Worm (Caenorhabditis elegans) whole organism, L2 larva: ENCODE data around the gene plp-2.
A peak's percentile ranks its signal among the peaks of the same experiment; 100 is the strongest.

Experiments
- C34F6.9 ChIP-seq: fragments of 150-350 bp; optimal IDR thresholded peaks from 2 replicates; lab custom pipeline; 2014; ENCODE audit warnings: missing biosample characterization, missing genetic modification characterization
- F13H6.1 ChIP-seq: sonication (generic microtip); optimal IDR thresholded peaks from 2 replicates; lab custom pipeline; 2016; ENCODE audit warnings: missing genetic modification characterization, missing compliant biosample characterization
- R02D3.7 ChIP-seq: fragments of 150-350 bp; optimal IDR thresholded peaks from 2 replicates; lab custom pipeline; 2014; ENCODE audit warnings: missing biosample characterization, missing genetic modification characterization
- Y55F3AM.14 ChIP-seq: fragments of 200-800 bp; sonication (Bioruptor generic); optimal IDR thresholded peaks from 2 replicates; lab custom pipeline; 2018; ENCODE audit warnings: mild to moderate bottlenecking, missing genetic modification characterization, missing compliant biosample characterization
- ZK546.5 ChIP-seq: sonication (generic microtip); optimal IDR thresholded peaks from 2 replicates; lab custom pipeline; 2017; ENCODE audit warnings: missing biosample characterization, missing genetic modification characterization
- alr-1 ChIP-seq: fragments of 150-350 bp; optimal IDR thresholded peaks from 2 replicates; lab custom pipeline; 2014; ENCODE audit warnings: missing biosample characterization, missing genetic modification characterization
- aly-2 ChIP-seq: fragments of 150-350 bp; optimal IDR thresholded peaks from 2 replicates; lab custom pipeline; 2014; ENCODE audit warnings: missing biosample characterization, missing genetic modification characterization
- ama-1 ChIP-seq: fragments of 150-350 bp; optimal IDR thresholded peaks from 2 replicates; lab custom pipeline; 2018; ENCODE audit warnings: inconsistent platforms
- blmp-1 ChIP-seq: sonication (generic microtip); optimal IDR thresholded peaks from 2 replicates; lab custom pipeline; 2017; ENCODE audit warnings: missing genetic modification characterization, mild to moderate bottlenecking, missing compliant biosample characterization, antibody characterized with exemption, moderate library complexity; ENCODE audit not compliant: insufficient read depth
- ceh-16 ChIP-seq: fragments of 150-350 bp; optimal IDR thresholded peaks from 2 replicates; lab custom pipeline; 2014; ENCODE audit warnings: missing biosample characterization, missing genetic modification characterization
- ceh-82 ChIP-seq: fragments of 150-350 bp; optimal IDR thresholded peaks from 2 replicates; lab custom pipeline; 2014; ENCODE audit warnings: missing biosample characterization, missing genetic modification characterization
- dmd-4 ChIP-seq: sonication (generic microtip); optimal IDR thresholded peaks from 2 replicates; lab custom pipeline; 2017; ENCODE audit warnings: missing biosample characterization, missing genetic modification characterization
- fos-1 ChIP-seq: fragments of 150-350 bp; optimal IDR thresholded peaks from 2 replicates; lab custom pipeline; 2014; ENCODE audit warnings: missing biosample characterization, missing genetic modification characterization
- gmeb-1 ChIP-seq: fragments of 150-350 bp; optimal IDR thresholded peaks from 2 replicates; lab custom pipeline; 2014; ENCODE audit warnings: missing biosample characterization, missing genetic modification characterization
- lin-13 ChIP-seq: fragments of 150-350 bp; optimal IDR thresholded peaks from 2 replicates; lab custom pipeline; 2014; ENCODE audit warnings: missing biosample characterization, missing genetic modification reagents, missing genetic modification characterization
- lin-39 ChIP-seq: fragments of 150-350 bp; optimal IDR thresholded peaks from 2 replicates; lab custom pipeline; 2014; ENCODE audit warnings: missing biosample characterization, missing genetic modification reagents, missing genetic modification characterization
- lsy-2 ChIP-seq, 2 experiments: fragments of 150-350 bp in 1 of 2; sonication (generic microtip) in 1 of 2; optimal IDR thresholded peaks; 2 replicates each; lab custom pipeline; 2014 to 2017; ENCODE audit warnings: missing biosample characterization in 2 of 2, missing genetic modification characterization in 2 of 2
- mab-5 ChIP-seq: fragments of 150-350 bp; optimal IDR thresholded peaks from 2 replicates; lab custom pipeline; 2014; ENCODE audit warnings: missing biosample characterization, missing genetic modification characterization
- mbf-1 ChIP-seq: sonication (generic microtip); optimal IDR thresholded peaks from 2 replicates; lab custom pipeline; 2017; ENCODE audit warnings: missing biosample characterization, missing genetic modification characterization
- mdl-1 ChIP-seq, 2 experiments: fragments of 150-350 bp in 1 of 2; sonication (generic microtip) in 1 of 2; optimal IDR thresholded peaks; 2 replicates each; lab custom pipeline; 2017; ENCODE audit warnings: missing biosample characterization in 2 of 2, missing genetic modification characterization in 2 of 2
- nhr-11 ChIP-seq: fragments of 150-350 bp; optimal IDR thresholded peaks from 2 replicates; lab custom pipeline; 2014; ENCODE audit warnings: missing biosample characterization, missing genetic modification characterization
- nhr-12 ChIP-seq: fragments of 150-350 bp; optimal IDR thresholded peaks from 2 replicates; lab custom pipeline; 2014; ENCODE audit warnings: missing biosample characterization, missing genetic modification characterization
- nhr-129 ChIP-seq: fragments of 150-350 bp; optimal IDR thresholded peaks from 2 replicates; lab custom pipeline; 2014; ENCODE audit warnings: missing biosample characterization, missing genetic modification characterization
- nhr-21 ChIP-seq: fragments of 150-350 bp; optimal IDR thresholded peaks from 2 replicates; lab custom pipeline; 2014; ENCODE audit warnings: missing biosample characterization, missing genetic modification characterization
- nhr-23 ChIP-seq: fragments of 150-350 bp; optimal IDR thresholded peaks from 2 replicates; lab custom pipeline; 2014; ENCODE audit warnings: missing biosample characterization, missing genetic modification reagents, missing genetic modification characterization
- nhr-237 ChIP-seq: fragments of 150-350 bp; optimal IDR thresholded peaks from 2 replicates; lab custom pipeline; 2014; ENCODE audit warnings: missing biosample characterization, missing genetic modification characterization
- nhr-25 ChIP-seq: fragments of 150-350 bp; sonication (generic microtip); optimal IDR thresholded peaks from 3 replicates; lab custom pipeline; 2014; ENCODE audit warnings: missing biosample characterization, missing genetic modification characterization
- nhr-6 ChIP-seq: fragments of 150-350 bp; optimal IDR thresholded peaks from 2 replicates; lab custom pipeline; 2014; ENCODE audit warnings: missing biosample characterization, missing genetic modification characterization
- nhr-77 ChIP-seq: fragments of 150-350 bp; optimal IDR thresholded peaks from 2 replicates; lab custom pipeline; 2014; ENCODE audit warnings: missing biosample characterization, missing genetic modification characterization
- peb-1 ChIP-seq: fragments of 150-350 bp; optimal IDR thresholded peaks from 2 replicates; lab custom pipeline; 2014; ENCODE audit warnings: missing biosample characterization, missing genetic modification characterization
- sem-4 ChIP-seq: fragments of 150-350 bp; optimal IDR thresholded peaks from 2 replicates; lab custom pipeline; 2014; ENCODE audit warnings: missing biosample characterization, missing genetic modification reagents, missing genetic modification characterization
- skn-1 ChIP-seq: sonication (generic microtip); optimal IDR thresholded peaks from 2 replicates; lab custom pipeline; 2017; ENCODE audit warnings: missing biosample characterization, missing genetic modification characterization
- sma-9 ChIP-seq, 2 experiments: fragments of 150-350 bp in 1 of 2; sonication (generic microtip) in 1 of 2; optimal IDR thresholded peaks; 2 replicates each; lab custom pipeline; 2014 to 2016; ENCODE audit warnings: missing genetic modification characterization in 2 of 2, mild to moderate bottlenecking in 1 of 2, missing biosample characterization in 1 of 2, missing compliant biosample characterization in 1 of 2, missing genetic modification reagents in 1 of 2, moderate library complexity in 1 of 2
- snpc-4 ChIP-seq: fragments of 150-350 bp; optimal IDR thresholded peaks from 2 replicates; lab custom pipeline; 2014; ENCODE audit warnings: missing biosample characterization, missing genetic modification characterization
- unc-39 ChIP-seq: fragments of 150-350 bp; optimal IDR thresholded peaks from 2 replicates; lab custom pipeline; 2014; ENCODE audit warnings: missing biosample characterization, missing genetic modification characterization
- unc-62 ChIP-seq: fragments of 150-350 bp; optimal IDR thresholded peaks from 2 replicates; lab custom pipeline; 2014; ENCODE audit warnings: missing biosample characterization, missing genetic modification reagents, missing genetic modification characterization
- zag-1 ChIP-seq: fragments of 150-350 bp; optimal IDR thresholded peaks from 2 replicates; lab custom pipeline; 2014; ENCODE audit warnings: missing biosample characterization, missing genetic modification characterization
- ztf-4 ChIP-seq: fragments of 150-350 bp; optimal IDR thresholded peaks from 2 replicates; lab custom pipeline; 2014; ENCODE audit warnings: missing biosample characterization, missing genetic modification characterization

plp-2 gene

ce11 chrX:14999101-14999500 lies 16.5 kb upstream of the plp-2 start, which contains the start of gene cutl-3:
TSS of gene cutl-3 (minus strand) at chrX:14999201.
- TF ChIP-seq nhr-12 (tag; lab: Kevin White, UChicago) = no peak
- TF ChIP-seq sem-4 (tag; lab: Kevin White, UChicago) = no peak
- no peak for TF ChIP-seq peb-1 (tag; lab: Kevin White, UChicago)
- TF ChIP-seq nhr-129 (tag; lab: Kevin White, UChicago) = no peak
- no peak for TF ChIP-seq skn-1 (tag; lab: Kevin White, UChicago)
- TF ChIP-seq gmeb-1 = no peak
- TF ChIP-seq nhr-21 = no peak
- no peak for TF ChIP-seq fos-1 (tag; lab: Kevin White, UChicago)
- TF ChIP-seq blmp-1 = no peak
- no peak for TF ChIP-seq zag-1 (tag; lab: Kevin White, UChicago)
- TF ChIP-seq nhr-77 = no peak
- TF ChIP-seq alr-1 = no peak
- TF ChIP-seq lin-13 (GFP tag; lab: Kevin White, UChicago) = no peak
- TF ChIP-seq lsy-2 (tag; optimal IDR thresholded peaks at IDR 0.05; lab: Kevin White, UChicago) = no peak
- TF ChIP-seq nhr-23 (tag; lab: Kevin White, UChicago) = no peak
- TF ChIP-seq mdl-1 (tag; optimal IDR thresholded peaks at IDR 0.05; lab: Kevin White, UChicago) = no peak
- TF ChIP-seq nhr-237 (tag; lab: Kevin White, UChicago) = no peak

- no peak for TF ChIP-seq unc-62 (GFP tag; lab: Kevin White, UChicago)
- TF ChIP-seq snpc-4 (tag; lab: Kevin White, UChicago) = no peak
- TF ChIP-seq nhr-237 (tag; lab: Kevin White, UChicago) = no peak
- TF ChIP-seq nhr-23 (tag; lab: Kevin White, UChicago) = no peak
- TF ChIP-seq ama-1 = no peak
- TF ChIP-seq nhr-6 = no peak
- no peak for TF ChIP-seq aly-2 (tag; lab: Kevin White, UChicago)
- TF ChIP-seq skn-1 (tag; lab: Kevin White, UChicago) = no peak
- TF ChIP-seq mbf-1 (tag; lab: Kevin White, UChicago) = no peak
- no peak for TF ChIP-seq unc-39 (tag; lab: Kevin White, UChicago)
- no peak for TF ChIP-seq mab-5 (tag; lab: Kevin White, UChicago)
- TF ChIP-seq Y55F3AM.14 (GFP tag; lab: Kevin White, UChicago) = no peak
- no peak for TF ChIP-seq lsy-2 (tag; optimal IDR thresholded peaks at IDR 0.05; lab: Kevin White, UChicago)
- TF ChIP-seq ceh-82 (tag; lab: Kevin White, UChicago) = no peak
- no peak for TF ChIP-seq ZK546.5 (tag; lab: Kevin White, UChicago)
These were observed 11.1 kb upstream of the plp-2 start for ce11 chrX:14993744-14994143.

- TF ChIP-seq ceh-16 (tag; lab: Kevin White, UChicago) = no peak
- no peak for TF ChIP-seq ztf-4
- TF ChIP-seq unc-39 (tag; lab: Kevin White, UChicago) = no peak
- no peak for TF ChIP-seq ceh-82 (tag; lab: Kevin White, UChicago)
- no peak for TF ChIP-seq aly-2 (tag; lab: Kevin White, UChicago)
- TF ChIP-seq nhr-129 (tag; lab: Kevin White, UChicago) = no peak
- no peak for TF ChIP-seq snpc-4 (tag; lab: Kevin White, UChicago)
- no peak for TF ChIP-seq C34F6.9 (tag; lab: Kevin White, UChicago)
- TF ChIP-seq peb-1 (tag; lab: Kevin White, UChicago) = no peak
- no peak for TF ChIP-seq ama-1
- TF ChIP-seq dmd-4 (tag; lab: Kevin White, UChicago) = no peak
- TF ChIP-seq Y55F3AM.14 (GFP tag; lab: Kevin White, UChicago) = no peak
- no peak for TF ChIP-seq lin-39 (tag; lab: Kevin White, UChicago)
- no peak for TF ChIP-seq nhr-25 (tag; lab: Kevin White, UChicago)
- TF ChIP-seq F13H6.1 (tag; lab: Kevin White, UChicago) = no peak
- no peak for TF ChIP-seq zag-1 (tag; lab: Kevin White, UChicago)
- TF ChIP-seq sma-9 (GFP tag; optimal IDR thresholded peaks at IDR 0.05; lab: Kevin White, UChicago) = no peak
- TF ChIP-seq sma-9 (tag; optimal IDR thresholded peaks at IDR 0.05; lab: Kevin White, UChicago) = no peak
- TF ChIP-seq R02D3.7 (tag; lab: Kevin White, UChicago) = no peak
- no peak for TF ChIP-seq nhr-11
These were observed 8.7 kb upstream of the plp-2 start, which contains the start of gene iglr-1 for ce11 chrX:14991280-14991679. TSS of gene iglr-1 (minus strand) at chrX:14991380.

- TF ChIP-seq gmeb-1 (no peak), snpc-4 (tag; lab: Kevin White, UChicago) (peak; percentile 74), sem-4 (tag; lab: Kevin White, UChicago) (no peak)
These were observed 5.6 kb upstream of the plp-2 start for ce11 chrX:14988160-14988559.
